Worm (Caenorhabditis elegans): ENCODE results near the gene Y32B12B.4.
"Not testable (repeated sequence)": the region's sequence is repeated elsewhere in the genome, so short reads cannot be mapped to it uniquely, and the experiment has no call there.

ce11 chrV:16548013-16548655 lies 5.0 kb upstream of the Y32B12B.4 start:
- TF ChIP-seq dpl-1 (GFP tag; optimal IDR thresholded peaks at IDR 0.05); F39B2.1 (GFP tag; IDR thresholded peaks at IDR 0.05); ets-4 (GFP tag; optimal IDR thresholded peaks at IDR 0.05); akir-1 (GFP tag; optimal IDR thresholded peaks at IDR 0.05); unc-62 (GFP tag; optimal IDR thresholded peaks at IDR 0.05); T07F8.4 (tag; optimal IDR thresholded peaks at IDR 0.05); B0035.1 (tag; optimal IDR thresholded peaks at IDR 0.05); ztf-26 (tag; optimal IDR thresholded peaks at IDR 0.05); madf-8 (GFP tag; conservative IDR thresholded peaks at IDR 0.05); ztf-3 (GFP tag; optimal IDR thresholded peaks at IDR 0.05); ama-1 (optimal IDR thresholded peaks at IDR 0.05); ama-1 (GFP tag; optimal IDR thresholded peaks at IDR 0.05): not testable (repeated sequence)

All from whole organism, young adult.